Worm (Caenorhabditis elegans): ENCODE results near the gene perm-3.

The perm-3 gene

ce11 chrIV:5370914-5371313 lies 23.7 kb downstream of the perm-3 start (continued):
- TF ChIP-seq pros-1 (tag; optimal IDR thresholded peaks at IDR 0.05) (no peak), C38D4.7 (GFP tag; optimal IDR thresholded peaks at IDR 0.05) (peak; percentile 1), syd-9 (tag; optimal IDR thresholded peaks at IDR 0.05) (no peak)

ce11 chrIV:5369414-5369813 lies 25.2 kb downstream of the perm-3 start, which contains the start of gene F41H10.3:
F41H10.3 (plus strand) TSS chrIV:5369801.
- TF ChIP-seq fkh-6 (tag; optimal IDR thresholded peaks at IDR 0.05): no peak
- no peak for TF ChIP-seq pag-3 (tag; optimal IDR thresholded peaks at IDR 0.05; ENCODE audit: borderline replicate concordance)
- no peak for TF ChIP-seq ceh-24 (tag; optimal IDR thresholded peaks at IDR 0.05)
- TF ChIP-seq ceh-48 (tag; optimal IDR thresholded peaks at IDR 0.05): peak; percentile 18
- no peak for TF ChIP-seq pha-2 (tag; optimal IDR thresholded peaks at IDR 0.05)

DNA sequence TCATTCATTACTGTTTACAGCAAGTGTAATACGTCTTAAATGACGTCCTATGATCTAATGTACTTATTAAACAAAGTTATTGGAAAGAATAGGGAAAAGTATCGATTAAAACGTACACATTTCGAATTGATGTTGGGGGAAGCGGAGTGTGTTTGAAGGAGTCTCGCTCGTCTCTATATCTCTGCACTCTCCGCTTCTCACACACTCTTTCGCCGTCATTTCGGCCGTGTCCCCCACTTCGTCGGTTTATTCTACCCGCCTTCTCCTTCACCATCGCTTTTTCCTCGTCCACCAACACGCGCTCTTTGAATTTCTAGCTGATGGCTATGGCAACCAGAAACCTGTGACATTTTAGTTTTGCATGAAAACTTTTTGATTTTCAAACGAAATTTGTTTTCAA lies 25.7 kb downstream of the perm-3 start:
- TF ChIP-seq ceh-9 (tag; optimal IDR thresholded peaks at IDR 0.05) (no peak), fkh-6 (tag; optimal IDR thresholded peaks at IDR 0.05) (no peak), hlh-30 (tag; optimal IDR thresholded peaks at IDR 0.05; ENCODE audit: insufficient read depth) (no peak), ceh-31 (tag; optimal IDR thresholded peaks at IDR 0.05) (peak; percentile 41), syd-9 (tag; optimal IDR thresholded peaks at IDR 0.05) (peak; percentile 13), ceh-48 (tag; optimal IDR thresholded peaks at IDR 0.05) (peak; percentile 66), ceh-2 (tag; optimal IDR thresholded peaks at IDR 0.05) (no peak), ceh-34 (tag; optimal IDR thresholded peaks at IDR 0.05) (peak; percentile 58), F13H6.1 (tag; optimal IDR thresholded peaks at IDR 0.05) (no peak), unc-42 (tag; optimal IDR thresholded peaks at IDR 0.05) (peak; percentile 4), tbx-2 (tag; optimal IDR thresholded peaks at IDR 0.05) (peak; percentile 16), sdc-2 (tag; optimal IDR thresholded peaks at IDR 0.05) (no peak), C38D4.7 (GFP tag; optimal IDR thresholded peaks at IDR 0.05) (no peak), nfya-1 (tag; optimal IDR thresholded peaks at IDR 0.05) (peak; percentile 47), rnt-1 (tag; optimal IDR thresholded peaks at IDR 0.05) (peak; percentile 16), unc-3 (GFP tag; conservative IDR thresholded peaks at IDR 0.05) (no peak), unc-3 (tag; optimal IDR thresholded peaks at IDR 0.05) (no peak)

DNA sequence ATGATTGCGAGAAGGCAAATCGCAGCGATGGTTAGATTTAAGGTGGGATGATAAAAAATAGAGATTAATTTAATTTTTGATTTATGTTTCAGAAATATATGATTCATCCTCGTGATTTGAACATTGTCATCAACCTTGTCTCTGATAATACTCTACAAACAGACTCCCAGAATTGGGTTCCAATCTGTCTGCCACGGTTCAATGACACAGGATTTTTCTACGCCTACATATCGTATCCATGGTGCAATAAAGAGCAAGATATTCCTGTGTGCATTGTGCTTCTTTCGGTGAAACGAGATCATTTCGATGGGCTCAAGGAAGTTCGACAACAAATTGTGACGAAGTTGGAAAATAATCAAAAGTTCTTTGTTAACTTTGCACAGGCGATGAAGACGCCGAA lies 26.7 kb downstream of the perm-3 start:
- no peak for TF ChIP-seq lim-6 (tag; optimal IDR thresholded peaks at IDR 0.05)

DNA sequence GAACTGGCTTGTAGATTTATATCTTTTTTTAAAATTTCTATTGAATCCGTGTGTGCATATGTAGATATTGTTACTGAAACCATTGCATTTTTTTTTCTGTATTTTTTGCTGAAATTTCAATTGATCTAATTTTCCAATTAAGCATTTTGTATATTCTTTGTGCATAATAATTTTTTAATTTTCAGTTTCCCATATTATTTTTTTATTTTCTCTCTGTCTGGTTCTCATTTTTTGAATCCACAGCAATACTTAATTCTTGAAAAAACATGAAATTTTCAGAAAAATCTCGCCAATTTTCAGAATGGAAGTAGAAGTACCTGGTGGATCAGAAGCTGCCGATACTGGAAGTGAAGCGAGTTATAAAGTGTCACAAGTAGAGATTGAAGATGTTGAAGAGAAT lies 28.0 kb downstream of the perm-3 start, which contains the start of gene sand-1:
TSS of gene sand-1 (plus strand) at position 301 of the 400 bp plus-strand sequence.
- TF ChIP-seq ceh-48 (tag; optimal IDR thresholded peaks at IDR 0.05) (no peak), ets-4 (tag; optimal IDR thresholded peaks at IDR 0.05) (no peak), syd-9 (tag; optimal IDR thresholded peaks at IDR 0.05) (no peak)

DNA sequence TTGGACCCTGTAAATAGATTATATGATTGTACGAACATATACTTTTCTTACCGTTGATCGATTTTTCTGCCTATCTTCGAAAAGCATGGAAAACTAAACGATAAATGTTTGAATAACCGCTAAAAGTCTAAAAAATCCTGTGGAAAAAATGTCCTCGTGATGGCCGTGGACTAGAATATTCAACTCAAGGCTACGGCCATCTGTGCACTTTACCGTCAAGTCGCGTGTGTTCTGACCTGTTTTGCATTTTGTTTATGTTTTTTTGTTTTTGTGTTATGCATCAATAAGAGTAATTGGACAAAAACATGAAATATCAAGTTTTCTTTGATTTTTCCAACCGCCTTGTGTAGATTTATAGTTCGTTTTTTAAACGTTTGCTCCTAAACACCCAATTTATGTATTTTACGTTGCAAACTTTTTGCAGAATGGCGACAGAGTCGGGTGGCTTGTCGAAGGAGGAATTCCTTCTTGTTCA lies 30.4 kb downstream of the perm-3 start, which contains the start of the genes hda-6 and F41H10.4:
TSS of gene hda-6 (minus strand) at position 172 of the 475 bp plus-strand sequence.
TSS of gene F41H10.4 (plus strand) at position 425 of the 475 bp plus-strand sequence.
- no peak for TF ChIP-seq Y22D7AL.16 (tag; optimal IDR thresholded peaks at IDR 0.05)
- no peak for TF ChIP-seq dmd-4 (tag; optimal IDR thresholded peaks at IDR 0.05; ENCODE audit: borderline replicate concordance)
- TF ChIP-seq pat-9 (tag; optimal IDR thresholded peaks at IDR 0.05): no peak
- no peak for TF ChIP-seq ceh-14 (tag; optimal IDR thresholded peaks at IDR 0.05)
- no peak for TF ChIP-seq ahr-1 (tag; optimal IDR thresholded peaks at IDR 0.05)
- peak; percentile 37 for TF ChIP-seq elt-2 (tag; optimal IDR thresholded peaks at IDR 0.05)
- no peak for TF ChIP-seq hlh-15 (tag; optimal IDR thresholded peaks at IDR 0.05)
- TF ChIP-seq ceh-6 (GFP tag; optimal IDR thresholded peaks at IDR 0.05): no peak
- TF ChIP-seq ceh-18 (tag; optimal IDR thresholded peaks at IDR 0.05): no peak
- TF ChIP-seq pha-4 (tag; optimal IDR thresholded peaks at IDR 0.05): no peak
- no peak for TF ChIP-seq ceh-9 (tag; optimal IDR thresholded peaks at IDR 0.05)
- no peak for TF ChIP-seq ttx-3 (tag; optimal IDR thresholded peaks at IDR 0.05)
- TF ChIP-seq ceh-45 (GFP tag; IDR thresholded peaks at IDR 0.05): no peak
- peak; percentile 90 for TF ChIP-seq ceh-31 (tag; optimal IDR thresholded peaks at IDR 0.05)
- peak; percentile 88 for TF ChIP-seq C08G9.2 (tag; optimal IDR thresholded peaks at IDR 0.05)
- TF ChIP-seq pqm-1 (tag; optimal IDR thresholded peaks at IDR 0.05): no peak
- no peak for TF ChIP-seq ceh-22 (tag; optimal IDR thresholded peaks at IDR 0.05)
- TF ChIP-seq unc-42 (tag; optimal IDR thresholded peaks at IDR 0.05): no peak
- no peak for TF ChIP-seq unc-55 (GFP tag; optimal IDR thresholded peaks at IDR 0.05)
- peak; percentile 23 for TF ChIP-seq zip-5 (tag; optimal IDR thresholded peaks at IDR 0.05)
- TF ChIP-seq nhr-232 (tag; optimal IDR thresholded peaks at IDR 0.05): no peak
- TF ChIP-seq che-1 (tag; optimal IDR thresholded peaks at IDR 0.05): no peak
- TF ChIP-seq lin-11 (tag; optimal IDR thresholded peaks at IDR 0.05): no peak
- TF ChIP-seq madf-2 (tag; optimal IDR thresholded peaks at IDR 0.05): no peak
